Fruit fly (Drosophila melanogaster): ENCODE results near the gene rudhira.

rudhira gene

DNA sequence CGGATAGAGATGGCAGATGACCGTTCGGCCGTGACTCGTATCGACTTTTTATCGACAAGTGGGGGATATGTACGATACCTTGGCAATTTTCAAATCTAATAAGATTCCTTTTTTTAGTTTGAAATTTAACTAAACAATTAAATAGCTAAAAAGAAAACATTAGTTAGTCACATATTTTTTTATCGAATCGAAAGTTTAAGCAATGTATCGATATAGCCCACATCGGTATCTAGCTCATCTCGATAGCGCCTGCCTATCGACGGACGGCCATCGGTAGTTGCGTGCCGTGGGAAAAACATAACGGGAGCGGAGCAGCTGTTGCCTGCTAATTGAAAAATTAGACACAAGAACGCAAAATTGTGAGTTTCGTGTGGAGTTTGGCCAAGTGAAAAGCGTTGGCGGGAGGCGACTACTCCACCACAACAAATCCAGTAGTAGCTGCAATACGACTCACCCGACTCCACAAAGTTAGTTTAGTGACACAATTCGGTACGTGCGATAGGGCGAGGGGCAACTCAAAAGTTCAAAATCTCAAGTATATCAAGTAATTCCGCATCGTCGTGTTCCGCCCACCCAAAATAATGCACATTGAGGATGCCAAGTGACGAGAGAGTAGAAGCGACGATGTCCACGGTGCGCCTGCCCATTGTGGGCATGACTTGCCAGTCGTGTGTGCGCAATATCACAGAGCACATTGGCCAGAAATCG is 38.2 kb downstream of the rudhira start, which contains the start of the genes CG10347 and ATP7:
Gene CG10347, minus strand, starts transcription at position 174 of the 708 bp plus-strand sequence.
Gene ATP7, plus strand, starts transcription at position 265 of the 708 bp plus-strand sequence.
- TF ChIP-seq psq (optimal IDR thresholded peaks at IDR 0.05) (no peak), Sin3A (optimal IDR thresholded peaks at IDR 0.05) (no peak), Myc (optimal IDR thresholded peaks at IDR 0.05) (no peak), insv (optimal IDR thresholded peaks at IDR 0.05) (no peak), h (optimal IDR thresholded peaks at IDR 0.05) (no peak), ttk (optimal IDR thresholded peaks at IDR 0.05) (no peak)

DNA sequence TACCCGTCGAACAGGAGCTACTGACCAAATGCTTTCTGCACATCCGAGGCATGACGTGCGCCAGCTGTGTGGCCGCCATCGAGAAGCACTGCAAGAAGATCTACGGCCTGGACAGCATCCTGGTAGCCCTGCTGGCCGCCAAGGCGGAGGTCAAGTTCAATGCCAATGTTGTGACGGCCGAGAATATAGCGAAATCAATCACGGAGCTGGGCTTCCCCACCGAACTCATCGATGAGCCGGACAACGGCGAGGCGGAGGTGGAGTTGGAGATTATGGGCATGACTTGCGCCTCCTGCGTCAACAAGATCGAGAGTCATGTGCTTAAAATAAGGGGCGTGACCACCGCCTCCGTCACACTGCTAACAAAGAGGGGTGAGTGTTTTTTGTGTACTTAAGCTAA is 39.3 kb downstream of the rudhira start:
- TF ChIP-seq psq (optimal IDR thresholded peaks at IDR 0.05) (no peak), ttk (optimal IDR thresholded peaks at IDR 0.05) (no peak), insv (optimal IDR thresholded peaks at IDR 0.05) (no peak), Myc (optimal IDR thresholded peaks at IDR 0.05) (no peak), Sin3A (optimal IDR thresholded peaks at IDR 0.05) (no peak), h (optimal IDR thresholded peaks at IDR 0.05) (no peak)

DNA sequence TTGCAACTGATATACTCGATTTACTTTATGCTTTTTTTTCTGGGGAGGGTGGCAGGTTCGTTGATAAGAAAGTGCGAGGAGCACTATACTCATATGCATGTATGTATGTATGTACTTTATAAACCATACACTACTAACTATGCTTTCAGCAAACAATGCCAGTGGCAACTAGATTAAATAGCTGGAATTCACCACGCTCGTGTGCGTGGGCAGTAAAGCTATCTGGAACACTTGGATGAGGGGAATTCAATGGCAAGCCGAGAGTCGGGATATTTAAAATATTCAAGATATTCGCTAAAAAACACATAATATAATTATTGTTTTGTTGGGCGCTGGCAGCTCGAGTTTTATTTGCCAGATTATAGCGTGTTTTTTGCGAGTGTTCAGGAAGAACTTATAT is 40.2 kb downstream of the rudhira start:
- TF ChIP-seq psq (optimal IDR thresholded peaks at IDR 0.05), result no peak
- TF ChIP-seq ttk (optimal IDR thresholded peaks at IDR 0.05), result no peak
- no peak for TF ChIP-seq Myc (optimal IDR thresholded peaks at IDR 0.05)

DNA sequence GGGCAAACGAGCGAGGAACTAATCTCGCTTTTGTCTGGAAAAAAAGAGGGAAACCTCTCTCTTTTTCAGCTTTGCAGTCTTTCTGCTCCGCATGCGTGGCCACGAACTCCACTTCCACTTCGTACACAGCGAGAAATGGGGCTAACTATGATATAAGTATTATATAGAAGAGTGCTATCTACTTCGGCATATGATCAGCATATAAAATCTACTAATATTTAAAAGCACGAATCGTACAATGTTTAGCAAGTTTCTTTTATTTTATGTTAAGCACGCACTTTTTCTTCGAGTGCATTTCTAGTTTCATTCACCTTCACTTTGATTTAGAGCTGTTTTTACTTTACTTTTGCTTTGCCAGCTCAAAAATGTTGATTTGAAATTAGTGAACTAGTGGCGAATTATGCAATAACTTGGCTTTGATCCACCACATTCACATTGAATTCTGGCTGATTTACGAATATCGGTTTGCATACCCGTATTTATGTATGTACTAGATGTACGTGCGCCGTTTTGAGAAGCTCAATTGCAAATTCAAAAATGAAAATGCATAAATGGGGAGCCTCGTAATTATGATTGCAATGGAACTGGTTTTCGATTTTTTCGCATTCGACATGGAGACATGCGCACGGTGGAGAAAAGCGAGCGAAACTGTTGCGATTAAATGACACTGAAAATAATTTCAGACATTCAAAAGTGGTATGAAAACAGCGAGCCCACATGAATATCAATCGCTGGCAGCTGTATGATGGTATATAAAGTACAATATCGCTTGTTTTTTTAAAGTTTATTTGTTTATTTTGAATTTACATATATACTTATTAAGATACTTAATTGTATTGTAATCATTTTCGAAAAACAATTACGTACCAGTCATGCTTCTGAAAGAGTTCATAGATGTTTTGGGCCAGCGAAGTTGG is 41.1 kb downstream of the rudhira start:
- TF ChIP-seq insv (optimal IDR thresholded peaks at IDR 0.05) (no peak), h (optimal IDR thresholded peaks at IDR 0.05) (no peak), psq (optimal IDR thresholded peaks at IDR 0.05) (no peak), Sin3A (optimal IDR thresholded peaks at IDR 0.05) (no peak), ttk (optimal IDR thresholded peaks at IDR 0.05) (no peak), Myc (optimal IDR thresholded peaks at IDR 0.05) (no peak)

DNA sequence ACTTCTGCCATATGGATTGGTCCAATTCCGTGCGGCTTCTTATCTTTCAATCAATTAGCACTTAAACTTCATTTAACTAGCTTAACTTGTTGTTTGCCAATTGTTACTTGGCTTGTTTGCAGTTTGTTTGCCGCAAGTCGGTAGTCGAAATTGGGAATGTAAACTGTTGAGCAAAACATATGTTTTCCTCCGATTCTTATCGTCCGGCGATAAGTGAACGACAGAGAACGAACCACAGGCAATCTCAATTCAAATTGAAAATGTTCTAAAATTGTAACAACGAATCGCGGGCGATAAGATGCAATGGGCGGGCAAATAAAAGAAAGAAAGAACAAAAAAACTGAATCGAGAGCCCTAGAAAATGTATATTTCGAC is 41.7 kb downstream of the rudhira start:
- no peak for TF ChIP-seq Sin3A (optimal IDR thresholded peaks at IDR 0.05)

DNA sequence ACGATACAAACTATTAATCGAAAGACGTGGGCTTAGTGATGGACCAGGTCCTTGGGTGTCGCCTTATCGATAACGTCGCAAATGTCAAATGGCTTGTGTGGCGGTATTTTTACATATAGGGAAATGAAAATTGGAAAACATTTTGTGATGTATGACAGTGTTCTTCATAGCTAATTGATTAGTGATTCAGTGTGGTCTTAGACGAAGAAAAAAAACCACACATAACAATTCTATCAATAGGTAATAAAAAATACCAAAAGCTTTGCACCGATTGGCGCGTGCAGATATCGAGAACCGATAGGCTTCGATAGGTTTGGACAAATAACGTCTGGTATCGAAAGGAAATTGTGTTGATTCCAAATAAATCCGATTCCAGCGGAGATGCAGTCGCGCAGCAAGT is 52.2 kb downstream of the rudhira start, which contains the start of the genes Nrd1 and CG1847:
Gene Nrd1, minus strand, starts transcription at position 28 of the 400 bp plus-strand sequence.
Gene CG1847, plus strand, starts transcription at position 305 of the 400 bp plus-strand sequence.
- no peak for TF ChIP-seq insv (optimal IDR thresholded peaks at IDR 0.05)
- TF ChIP-seq ttk (optimal IDR thresholded peaks at IDR 0.05), result no peak
- no peak for TF ChIP-seq psq (optimal IDR thresholded peaks at IDR 0.05)
- TF ChIP-seq Myc (optimal IDR thresholded peaks at IDR 0.05), result no peak
- TF ChIP-seq Sin3A (optimal IDR thresholded peaks at IDR 0.05), result no peak
- TF ChIP-seq h (optimal IDR thresholded peaks at IDR 0.05), result no peak

DNA sequence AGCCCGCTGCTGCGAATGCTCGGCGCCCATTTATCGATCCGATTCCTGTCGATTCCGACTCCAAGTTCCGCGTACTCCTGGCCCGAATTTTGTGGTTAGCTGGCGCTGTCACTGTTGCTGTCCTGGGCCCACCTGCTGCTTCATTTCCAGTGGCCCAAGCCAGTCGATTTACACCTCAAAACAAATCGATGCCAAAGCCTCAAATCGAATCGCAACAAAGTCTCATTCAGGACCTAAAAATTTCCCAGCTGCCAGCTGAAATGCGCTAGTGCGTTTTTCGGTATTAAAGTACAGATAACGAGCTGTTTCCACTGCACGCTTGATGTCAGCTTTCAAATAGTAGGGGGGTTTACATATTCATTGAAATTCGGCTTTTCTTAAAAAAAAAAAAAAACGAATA is 55.8 kb downstream of the rudhira start, which contains the start of gene BORCS5:
Gene BORCS5, minus strand, starts transcription at position 263 of the 400 bp plus-strand sequence.
- TF ChIP-seq insv (optimal IDR thresholded peaks at IDR 0.05), result no peak
- no peak for TF ChIP-seq Sin3A (optimal IDR thresholded peaks at IDR 0.05)
- no peak for TF ChIP-seq psq (optimal IDR thresholded peaks at IDR 0.05)
- TF ChIP-seq h (optimal IDR thresholded peaks at IDR 0.05), result no peak
- no peak for TF ChIP-seq Myc (optimal IDR thresholded peaks at IDR 0.05)
- TF ChIP-seq ttk (optimal IDR thresholded peaks at IDR 0.05), result no peak

DNA sequence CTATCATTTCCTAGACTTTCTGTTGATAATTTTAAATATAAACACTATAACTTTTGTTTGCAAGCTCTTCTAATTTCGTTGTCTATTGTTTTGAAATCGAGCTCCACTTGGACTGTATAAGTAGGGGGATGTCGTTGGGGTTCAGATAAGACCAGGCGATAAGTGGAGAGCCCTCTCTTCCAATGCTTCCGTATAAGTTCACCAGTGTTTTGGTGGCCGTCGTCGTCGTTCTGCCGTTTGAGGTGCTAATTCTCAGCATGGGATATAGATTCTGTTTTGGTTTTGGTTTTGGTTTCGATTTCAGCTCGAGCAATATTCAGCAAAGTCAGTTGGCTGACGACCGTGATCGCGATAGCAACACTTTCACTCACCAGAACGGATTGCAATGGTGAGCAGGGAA is 56.4 kb downstream of the rudhira start, which contains the start of gene CG15739:
Gene CG15739, plus strand, starts transcription at position 204 of the 400 bp plus-strand sequence.
- TF ChIP-seq h (optimal IDR thresholded peaks at IDR 0.05), result no peak
- no peak for TF ChIP-seq Sin3A (optimal IDR thresholded peaks at IDR 0.05)
- TF ChIP-seq insv (optimal IDR thresholded peaks at IDR 0.05), result no peak
- TF ChIP-seq Myc (optimal IDR thresholded peaks at IDR 0.05), result no peak
- no peak for TF ChIP-seq psq (optimal IDR thresholded peaks at IDR 0.05)

DNA sequence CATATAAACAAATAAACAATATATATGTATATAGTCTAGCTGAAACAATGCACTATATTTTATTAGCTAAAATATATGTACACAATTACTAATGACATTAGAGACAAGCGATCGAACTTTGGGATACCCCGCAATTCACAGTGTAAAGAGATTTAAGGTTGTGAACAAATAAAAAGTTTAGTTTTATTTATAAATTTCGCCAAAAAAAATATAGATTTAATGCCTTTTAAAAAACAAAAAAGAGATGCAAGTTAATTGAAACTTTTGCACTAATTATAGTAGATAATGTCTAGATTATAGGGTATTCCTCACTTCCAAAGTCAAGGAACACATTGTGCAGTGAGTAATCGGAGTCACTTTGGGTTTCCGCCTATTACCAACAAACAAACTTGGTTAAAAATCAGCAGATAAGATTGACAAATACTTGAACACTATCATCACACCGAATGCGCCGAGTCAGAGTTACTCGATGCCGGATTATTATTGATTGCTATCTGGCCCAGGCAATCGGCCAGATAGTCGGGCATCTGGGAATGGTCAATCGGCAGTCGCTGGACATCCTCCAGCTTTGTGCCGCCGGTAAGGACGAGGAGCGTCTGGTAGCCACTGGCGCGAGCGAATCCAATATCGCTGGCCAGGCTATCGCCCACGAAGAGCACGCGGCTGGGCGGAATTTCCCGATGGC is 58.6 kb downstream of the rudhira start:
- TF ChIP-seq psq (optimal IDR thresholded peaks at IDR 0.05) (no peak), h (optimal IDR thresholded peaks at IDR 0.05) (no peak), insv (optimal IDR thresholded peaks at IDR 0.05) (no peak), Sin3A (optimal IDR thresholded peaks at IDR 0.05) (no peak), Myc (optimal IDR thresholded peaks at IDR 0.05) (no peak), ttk (optimal IDR thresholded peaks at IDR 0.05) (no peak)

DNA sequence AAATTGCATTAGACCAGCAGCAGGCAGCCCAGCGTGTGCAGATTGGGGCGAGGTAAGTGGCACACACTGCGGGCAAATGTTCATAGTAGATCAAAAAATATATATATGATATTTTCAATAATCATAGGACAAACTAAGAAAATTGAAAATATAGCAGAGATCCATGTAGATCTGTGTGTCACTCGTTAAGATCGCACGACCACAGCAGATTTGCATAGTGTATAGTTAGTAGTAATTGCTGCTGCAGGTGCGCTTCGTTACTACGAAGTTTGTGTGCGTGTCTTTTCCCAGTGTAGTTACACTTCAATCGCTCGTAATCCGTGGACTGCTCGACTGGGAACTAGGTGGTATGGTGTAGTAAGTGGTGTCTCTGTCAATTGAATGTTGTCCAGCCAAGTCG is 60.5 kb downstream of the rudhira start, which contains the start of gene CG10352:
Gene CG10352, minus strand, starts transcription at position 4 of the 400 bp plus-strand sequence.
- TF ChIP-seq Myc (optimal IDR thresholded peaks at IDR 0.05) (no peak), h (optimal IDR thresholded peaks at IDR 0.05) (no peak), ttk (optimal IDR thresholded peaks at IDR 0.05) (no peak), Sin3A (optimal IDR thresholded peaks at IDR 0.05) (no peak)

DNA sequence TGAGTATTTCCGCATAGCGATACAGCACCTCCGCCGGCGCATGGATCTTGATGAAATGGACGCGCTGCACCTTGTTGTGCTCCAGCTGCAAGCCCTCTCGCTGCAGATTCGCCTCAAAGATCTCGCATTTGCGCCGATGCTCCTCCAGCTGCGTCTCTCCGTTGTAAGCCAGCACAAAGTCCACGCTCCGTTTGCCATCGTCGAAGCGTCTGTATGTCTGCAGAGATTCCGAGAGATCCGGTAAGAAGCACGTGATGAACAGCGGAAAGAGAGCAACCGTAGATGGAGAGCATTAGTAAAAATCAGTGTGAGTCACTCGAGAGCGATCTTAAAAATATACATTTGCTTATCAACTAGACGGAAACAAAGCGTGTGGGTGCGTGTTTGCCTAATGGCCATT is 65.0 kb downstream of the rudhira start:
- no peak for TF ChIP-seq Sin3A (optimal IDR thresholded peaks at IDR 0.05)
- no peak for TF ChIP-seq h (optimal IDR thresholded peaks at IDR 0.05)
- no peak for TF ChIP-seq ttk (optimal IDR thresholded peaks at IDR 0.05)
- TF ChIP-seq psq (optimal IDR thresholded peaks at IDR 0.05), result no peak
- TF ChIP-seq Myc (optimal IDR thresholded peaks at IDR 0.05), result no peak
- TF ChIP-seq insv (optimal IDR thresholded peaks at IDR 0.05), result no peak

DNA sequence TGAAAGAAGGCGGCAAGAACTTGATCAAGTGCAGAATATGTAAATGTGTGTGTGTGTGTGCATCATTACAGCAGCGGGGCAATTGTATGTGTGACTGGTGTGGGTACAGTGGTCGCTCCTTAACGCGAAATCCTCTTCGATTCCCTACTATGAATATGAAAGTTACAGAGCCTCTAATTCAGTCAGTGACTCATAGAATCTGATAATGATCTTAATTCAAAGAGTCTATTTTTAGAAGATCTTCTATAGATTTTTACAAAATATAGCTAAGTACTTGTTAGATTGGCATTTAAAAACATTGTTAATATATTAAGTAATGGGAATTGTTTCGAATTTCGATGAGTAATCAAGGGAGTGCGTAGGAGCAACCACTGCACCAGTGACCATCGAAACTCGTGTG is 65.7 kb downstream of the rudhira start:
- TF ChIP-seq ttk (optimal IDR thresholded peaks at IDR 0.05) (no peak), insv (optimal IDR thresholded peaks at IDR 0.05) (no peak)
